Fruit fly (Drosophila melanogaster): ENCODE measurements around the gene EMC2B.
A peak's percentile ranks its signal among the peaks of the same experiment; 100 is the strongest.

EMC2B gene

dm6 chr3R:16957759-16958536 lies 33.7 kb downstream of the EMC2B start (continued):
- TF ChIP-seq pan (optimal IDR thresholded peaks at IDR 0.05) = no peak
- TF ChIP-seq pan (GFP tag; optimal IDR thresholded peaks at IDR 0.05 in 1 of 2, IDR thresholded peaks at IDR 0.05 in 1 of 2) = peak in 1 of 2 experiments; percentile 70
- no peak; the same call in 2 of the 3 replicates for TF ChIP-seq CG2199 (GFP tag; IDR thresholded peaks at IDR 0.05)
- TF ChIP-seq Atf6 (GFP tag; IDR thresholded peaks at IDR 0.05) = no peak; the same call in 1 of the 2 replicates
- peak; percentile 47; the same call in 1 of the 2 replicates for TF ChIP-seq Bgb (GFP tag; IDR thresholded peaks at IDR 0.05; ENCODE audit: partially characterized antibody)
- TF ChIP-seq Hsf (GFP tag; optimal IDR thresholded peaks at IDR 0.05) = peak; percentile 33
- peak; percentile 2; the same call in 1 of the 2 replicates for TF ChIP-seq CG1024 (GFP tag; IDR thresholded peaks at IDR 0.05)
- TF ChIP-seq slp2 (GFP tag; optimal IDR thresholded peaks at IDR 0.05) = no peak
- no peak for TF ChIP-seq NC2α (GFP tag; optimal IDR thresholded peaks at IDR 0.05)
- TF ChIP-seq lbe (GFP tag; optimal IDR thresholded peaks at IDR 0.05) = no peak
- no peak for TF ChIP-seq ham (GFP tag; IDR thresholded peaks at IDR 0.05)
- TF ChIP-seq ara (GFP tag; IDR thresholded peaks at IDR 0.05) = peak; percentile 54
- TF ChIP-seq da (GFP tag; optimal IDR thresholded peaks at IDR 0.05) = no peak
- no peak for TF ChIP-seq fu2 (GFP tag; optimal IDR thresholded peaks at IDR 0.05)
- peak; percentile 90 for TF ChIP-seq CG10209 (GFP tag; optimal IDR thresholded peaks at IDR 0.05)
- TF ChIP-seq sisA (GFP tag; IDR thresholded peaks at IDR 0.05) = peak; percentile 53
- TF ChIP-seq tin (GFP tag; optimal IDR thresholded peaks at IDR 0.05) = peak; percentile 78
- TF ChIP-seq CG11695 (GFP tag; IDR thresholded peaks at IDR 0.05) = peak; percentile 77; the same call in 2 of the 3 replicates
- TF ChIP-seq Kr (GFP tag; optimal IDR thresholded peaks at IDR 0.05) = no peak
- TF ChIP-seq Antp (GFP tag; optimal IDR thresholded peaks at IDR 0.05) = peak; percentile 10
- no peak for TF ChIP-seq Camta (GFP tag; optimal IDR thresholded peaks at IDR 0.05)
- 0 out of 2 replicates have a peak, but pooled peaks have one; percentile 21 for TF ChIP-seq crol (GFP tag; IDR thresholded peaks at IDR 0.05)
- TF ChIP-seq CG14441 (GFP tag; IDR thresholded peaks at IDR 0.05) = peak; percentile 42; the same call in 1 of the 2 replicates
- no peak for TF ChIP-seq CG7928 (GFP tag; optimal IDR thresholded peaks at IDR 0.05)
- no peak for TF ChIP-seq her (GFP tag; optimal IDR thresholded peaks at IDR 0.05)
- TF ChIP-seq CG18619 (GFP tag; optimal IDR thresholded peaks at IDR 0.05) = peak; percentile 91
- no peak for TF ChIP-seq Sry-δ (GFP tag; optimal IDR thresholded peaks at IDR 0.05)
- TF ChIP-seq BEAF-32 (GFP tag; optimal IDR thresholded peaks at IDR 0.05) = no peak
- no peak for TF ChIP-seq CG14965 (GFP tag; optimal IDR thresholded peaks at IDR 0.05; ENCODE audit: borderline replicate concordance)
- TF ChIP-seq fd3F (GFP tag; optimal IDR thresholded peaks at IDR 0.05) = peak; percentile 75
- TF ChIP-seq CG32532 (GFP tag; IDR thresholded peaks at IDR 0.05) = peak; percentile 65
- no peak for TF ChIP-seq D (optimal IDR thresholded peaks at IDR 0.05)
- peak; percentile 90 for TF ChIP-seq D (GFP tag; optimal IDR thresholded peaks at IDR 0.05)
- peak; percentile 15 for TF ChIP-seq CG17802 (tag; optimal IDR thresholded peaks at IDR 0.05)
- TF ChIP-seq tll (GFP tag; optimal IDR thresholded peaks at IDR 0.05) = peak in 1 of 2 experiments; percentile 17
- no peak for TF ChIP-seq p53 (GFP tag; optimal IDR thresholded peaks at IDR 0.05)
- TF ChIP-seq sob (GFP tag; IDR thresholded peaks at IDR 0.05) = peak; percentile 17; the same call in 1 of the 2 replicates
- TF ChIP-seq CG10321 (GFP tag; IDR thresholded peaks at IDR 0.05) = no peak
- TF ChIP-seq CG15514 (GFP tag; optimal IDR thresholded peaks at IDR 0.05) = peak; percentile 43
- no peak for TF ChIP-seq h (optimal IDR thresholded peaks at IDR 0.05)
- TF ChIP-seq CG11504 (tag; optimal IDR thresholded peaks at IDR 0.05) = peak; percentile 91
- peak; percentile 4 for TF ChIP-seq pros (GFP tag; optimal IDR thresholded peaks at IDR 0.05)
- TF ChIP-seq esg (GFP tag; conservative IDR thresholded peaks at IDR 0.05) = peak; percentile 68
- TF ChIP-seq Side (GFP tag; optimal IDR thresholded peaks at IDR 0.05) = no peak
- peak; percentile 61 for TF ChIP-seq CG2116 (GFP tag; optimal IDR thresholded peaks at IDR 0.05)
- peak; percentile 74 for TF ChIP-seq Six4 (GFP tag; optimal IDR thresholded peaks at IDR 0.05)
- TF ChIP-seq inv (GFP tag; IDR thresholded peaks at IDR 0.05; ENCODE audit: partially characterized antibody) = no peak
- no peak for TF ChIP-seq CG16779 (GFP tag; IDR thresholded peaks at IDR 0.05)
- peak; percentile 56 for TF ChIP-seq CG8281 (tag; optimal IDR thresholded peaks at IDR 0.05)
- TF ChIP-seq corto (GFP tag; optimal IDR thresholded peaks at IDR 0.05) = no peak
